Worm (Caenorhabditis elegans) whole organism, late embryonic: Measurements from ENCODE around the gene cul-5.

Experiments used
- C08G9.2 ChIP-seq: sonication (generic microtip); optimal IDR thresholded peaks from 2 replicates; lab custom pipeline; 2016; ENCODE audit warnings: mild to moderate bottlenecking, missing genetic modification characterization, moderate library complexity, missing compliant biosample characterization
- che-1 ChIP-seq: sonication (generic microtip); optimal IDR thresholded peaks from 2 replicates; lab custom pipeline; 2016; ENCODE audit warnings: mild to moderate bottlenecking, missing genetic modification characterization, missing compliant biosample characterization
- nhr-11 ChIP-seq: fragments of 150-350 bp; optimal IDR thresholded peaks from 2 replicates; lab custom pipeline; 2014; ENCODE audit warnings: missing biosample characterization, missing genetic modification characterization
- pag-3 ChIP-seq: sonication (generic microtip); optimal IDR thresholded peaks from 2 replicates; lab custom pipeline; 2016; ENCODE audit warnings: missing compliant biosample characterization, missing genetic modification characterization, borderline replicate concordance

DNA sequence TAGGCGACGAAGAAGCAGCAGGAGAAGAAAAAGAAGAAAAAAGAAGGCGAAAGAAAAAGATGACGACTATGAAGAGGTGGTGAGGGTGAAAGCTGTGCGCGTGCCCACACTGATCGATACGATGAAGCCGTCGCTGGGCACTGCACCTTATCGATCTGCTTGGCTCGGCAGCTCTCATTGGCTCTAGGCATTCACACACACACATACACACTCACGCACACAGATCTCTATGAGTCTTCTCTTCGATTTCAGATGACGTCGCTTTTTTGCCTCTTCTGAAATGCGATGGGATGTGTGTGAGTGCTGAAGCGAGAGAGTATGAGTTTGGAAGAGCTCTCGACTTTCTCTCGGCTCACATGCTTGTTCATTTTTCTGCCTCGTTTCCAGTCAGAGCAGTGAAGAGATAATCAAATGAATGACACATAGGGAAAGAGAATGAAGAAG lies 4.7 kb upstream of the cul-5 start:
- TF ChIP-seq pag-3 (tag; lab: Kevin White, UChicago) (no peak), che-1 (tag; lab: Kevin White, UChicago) (no peak), nhr-11 (tag; lab: Kevin White, UChicago) (no peak), C08G9.2 (tag; lab: Kevin White, UChicago) (no peak)
